Fruit fly (Drosophila melanogaster) whole organism, embryonic: ENCODE measurements around the gene CG14984.

Experiments
- Adf1 ChIP-seq: fragments of 200-800 bp; sonication (Bioruptor generic); IDR thresholded peaks from 2 replicates; pipeline ENCODE4 v1.3.6; 2022; ENCODE audit warnings: missing biosample characterization, missing genetic modification characterization
- BEAF-32 ChIP-seq: fragments of 200-800 bp; sonication (Bioruptor generic); optimal IDR thresholded peaks from 3 replicates; lab custom pipeline; 2017; ENCODE audit warnings: missing biosample characterization, missing genetic modification characterization, mild to moderate bottlenecking, moderate library complexity, missing genetic modification reagents
- Bdp1 ChIP-seq: fragments of 200-800 bp; sonication (Bioruptor generic); optimal IDR thresholded peaks from 3 replicates; lab custom pipeline; 2016; ENCODE audit warnings: missing biosample characterization, missing genetic modification characterization
- Bgb ChIP-seq: fragments of 200-800 bp; sonication (Bioruptor generic); IDR thresholded peaks from 2 replicates; pipeline ENCODE4 v1.3.6; 2022; ENCODE audit warnings: missing biosample characterization, missing genetic modification characterization; ENCODE audit not compliant: partially characterized antibody
- CG11093 ChIP-seq: fragments of 200-800 bp; sonication (Bioruptor generic); IDR thresholded peaks from 3 replicates; pipeline ENCODE4 v1.3.6; 2022; ENCODE audit warnings: missing biosample characterization, missing genetic modification characterization
- CG13123 ChIP-seq: fragments of 200-800 bp; sonication (Bioruptor generic); optimal IDR thresholded peaks from 2 replicates; lab custom pipeline; 2016; ENCODE audit warnings: missing biosample characterization, missing genetic modification characterization
- CG1529 ChIP-seq: fragments of 200-800 bp; sonication (Bioruptor generic); optimal IDR thresholded peaks from 3 replicates; lab custom pipeline; 2018; ENCODE audit warnings: missing biosample characterization, missing genetic modification characterization
- CG17802 ChIP-seq: fragments of 200-800 bp; sonication (Bioruptor generic); optimal IDR thresholded peaks from 2 replicates; lab custom pipeline; 2018; ENCODE audit warnings: missing biosample characterization, mild to moderate bottlenecking, missing genetic modification characterization, moderate library complexity
- CG2116 ChIP-seq: fragments of 200-800 bp; sonication (Bioruptor generic); optimal IDR thresholded peaks from 3 replicates; lab custom pipeline; 2018; ENCODE audit warnings: missing biosample characterization, mild to moderate bottlenecking, missing genetic modification characterization
- CG2120 ChIP-seq: fragments of 200-800 bp; sonication (Bioruptor generic); optimal IDR thresholded peaks from 3 replicates; lab custom pipeline; 2016; ENCODE audit warnings: missing biosample characterization, missing genetic modification characterization
- CG2199 ChIP-seq: fragments of 200-800 bp; sonication (Bioruptor generic); IDR thresholded peaks from 3 replicates; pipeline ENCODE4 v1.3.6; 2022; ENCODE audit warnings: missing biosample characterization, missing genetic modification characterization
- CG2712 ChIP-seq: fragments of 200-800 bp; optimal IDR thresholded peaks from 3 replicates; lab custom pipeline; 2019; ENCODE audit warnings: missing biosample characterization, mild to moderate bottlenecking, missing genetic modification characterization, moderate library complexity
- CG32772 ChIP-seq: fragments of 200-800 bp; sonication (Bioruptor generic); IDR thresholded peaks from 2 replicates; pipeline ENCODE4 v1.3.6; 2022; ENCODE audit warnings: missing biosample characterization, missing genetic modification characterization
- CG4360 ChIP-seq: fragments of 200-800 bp; sonication (Bioruptor generic); IDR thresholded peaks from 2 replicates; pipeline ENCODE4 v1.3.6; 2022; ENCODE audit warnings: missing biosample characterization, missing genetic modification characterization
- CG4820 ChIP-seq: fragments of 200-800 bp; sonication (Bioruptor generic); optimal IDR thresholded peaks from 3 replicates; lab custom pipeline; 2016; ENCODE audit warnings: missing biosample characterization, missing genetic modification characterization
- CG4854 ChIP-seq: fragments of 200-800 bp; sonication (Bioruptor generic); optimal IDR thresholded peaks from 2 replicates; lab custom pipeline; 2016; ENCODE audit warnings: missing biosample characterization, missing genetic modification characterization, inconsistent platforms
- CG6683 ChIP-seq: fragments of 200-800 bp; sonication (Bioruptor generic); optimal IDR thresholded peaks from 2 replicates; lab custom pipeline; 2017; ENCODE audit warnings: missing biosample characterization, mild to moderate bottlenecking, missing genetic modification characterization, missing genetic modification reagents
- CG7357 ChIP-seq: fragments of 200-800 bp; sonication (Bioruptor generic); IDR thresholded peaks from 3 replicates; pipeline ENCODE4 v1.3.6; 2022; ENCODE audit warnings: missing biosample characterization, missing genetic modification characterization
- CG7928 ChIP-seq: fragments of 200-800 bp; sonication (Bioruptor generic); optimal IDR thresholded peaks from 2 replicates; lab custom pipeline; 2017; ENCODE audit warnings: missing biosample characterization, mild to moderate bottlenecking, missing genetic modification characterization
- CG9437 ChIP-seq: fragments of 200-800 bp; sonication (Bioruptor generic); optimal IDR thresholded peaks from 2 replicates; lab custom pipeline; 2018; ENCODE audit warnings: missing biosample characterization, mild to moderate bottlenecking, missing genetic modification characterization
- CG9876 ChIP-seq: fragments of 200-800 bp; sonication (Bioruptor generic); optimal IDR thresholded peaks from 2 replicates; lab custom pipeline; 2016; ENCODE audit warnings: missing biosample characterization, missing genetic modification characterization
- CkIIα-i1 ChIP-seq: fragments of 200-800 bp; sonication (Bioruptor generic); IDR thresholded peaks from 2 replicates; pipeline ENCODE4 v1.3.6; 2022; ENCODE audit warnings: missing biosample characterization, missing genetic modification characterization
- E2f1 ChIP-seq: fragments of 200-800 bp; sonication (Bioruptor generic); IDR thresholded peaks from 2 replicates; pipeline ENCODE4 v1.3.6; 2022; ENCODE audit warnings: missing biosample characterization, missing genetic modification characterization
- GATAe ChIP-seq: fragments of 200-800 bp; sonication (Bioruptor generic); conservative IDR thresholded peaks from 2 replicates; pipeline ENCODE4 v1.3.6; 2022; ENCODE audit warnings: missing biosample characterization, missing genetic modification characterization
- HLH54F ChIP-seq: fragments of 200-800 bp; sonication (Bioruptor generic); optimal IDR thresholded peaks from 3 replicates; lab custom pipeline; 2016; ENCODE audit warnings: missing biosample characterization, missing genetic modification characterization
- Mes4 ChIP-seq: fragments of 200-800 bp; sonication (Bioruptor generic); optimal IDR thresholded peaks from 2 replicates; lab custom pipeline; 2016; ENCODE audit warnings: missing biosample characterization, missing genetic modification characterization
- Myb ChIP-seq: fragments of 200-800 bp; sonication (Bioruptor generic); optimal IDR thresholded peaks from 2 replicates; lab custom pipeline; 2016; ENCODE audit warnings: missing biosample characterization, missing genetic modification characterization
- Nf-YB ChIP-seq: fragments of 200-800 bp; sonication (Bioruptor generic); optimal IDR thresholded peaks from 3 replicates; lab custom pipeline; 2019; ENCODE audit warnings: missing biosample characterization, mild to moderate bottlenecking, missing genetic modification characterization, moderate library complexity
- Scr ChIP-seq: fragments of 200-800 bp; sonication (Bioruptor generic); IDR thresholded peaks from 2 replicates; pipeline ENCODE4 v1.3.6; 2022; ENCODE audit warnings: missing biosample characterization, missing genetic modification characterization; ENCODE audit not compliant: partially characterized antibody
- Sry-β ChIP-seq: fragments of 200-800 bp; sonication (Bioruptor generic); optimal IDR thresholded peaks from 2 replicates; lab custom pipeline; 2018; ENCODE audit warnings: missing biosample characterization, mild to moderate bottlenecking, missing genetic modification characterization, moderate library complexity
- TFAM ChIP-seq: fragments of 200-800 bp; sonication (Bioruptor generic); optimal IDR thresholded peaks from 2 replicates; lab custom pipeline; 2017; ENCODE audit warnings: missing biosample characterization, missing genetic modification characterization, inconsistent platforms
- Taf1 ChIP-seq: fragments of 200-800 bp; sonication (Bioruptor generic); IDR thresholded peaks from 2 replicates; pipeline ENCODE4 v1.3.6; 2022; ENCODE audit warnings: missing biosample characterization, missing genetic modification characterization
- bbx ChIP-seq: fragments of 200-800 bp; sonication (Bioruptor generic); IDR thresholded peaks from 2 replicates; pipeline ENCODE4 v1.3.6; 2022; ENCODE audit warnings: missing biosample characterization, missing genetic modification characterization; ENCODE audit not compliant: partially characterized antibody
- bsh ChIP-seq, 2 experiments: fragments of 200-800 bp; sonication (Bioruptor generic); optimal IDR thresholded peaks; 2 replicates each; lab custom pipeline; 2017 to 2018; ENCODE audit warnings: mild to moderate bottlenecking in 2 of 2, missing biosample characterization in 2 of 2, missing genetic modification characterization in 2 of 2, moderate library complexity in 1 of 2
- cas ChIP-seq: fragments of 200-800 bp; sonication (Bioruptor generic); IDR thresholded peaks from 2 replicates; pipeline ENCODE4 v1.3.6; 2022; ENCODE audit warnings: missing biosample characterization, missing genetic modification characterization
- chn ChIP-seq: fragments of 200-800 bp; sonication (Bioruptor generic); optimal IDR thresholded peaks from 2 replicates; lab custom pipeline; 2016; ENCODE audit warnings: missing biosample characterization, missing genetic modification characterization
- crc ChIP-seq: fragments of 200-800 bp; sonication (Bioruptor generic); optimal IDR thresholded peaks from 2 replicates; lab custom pipeline; 2016; ENCODE audit warnings: missing biosample characterization, missing genetic modification characterization
- fd3F ChIP-seq: fragments of 200-800 bp; sonication (Bioruptor generic); optimal IDR thresholded peaks from 2 replicates; lab custom pipeline; 2018; ENCODE audit warnings: missing biosample characterization, mild to moderate bottlenecking, missing genetic modification characterization, moderate library complexity
- fru ChIP-seq: fragments of >200 bp; optimal IDR thresholded peaks from 2 replicates; lab custom pipeline; 2017
- gce ChIP-seq: fragments of 200-800 bp; sonication (Bioruptor generic); IDR thresholded peaks from 3 replicates; pipeline ENCODE4 v1.3.6; 2022; ENCODE audit warnings: missing biosample characterization, missing genetic modification characterization
- gcm ChIP-seq: fragments of 200-800 bp; sonication (Bioruptor generic); optimal IDR thresholded peaks from 2 replicates; lab custom pipeline; 2019; ENCODE audit warnings: missing biosample characterization, mild to moderate bottlenecking, missing genetic modification characterization, moderate library complexity
- hbn ChIP-seq: fragments of 200-800 bp; sonication (Bioruptor generic); IDR thresholded peaks from 2 replicates; pipeline ENCODE4 v1.3.6; 2022; ENCODE audit warnings: missing biosample characterization, missing genetic modification characterization; ENCODE audit not compliant: partially characterized antibody
- her ChIP-seq: fragments of 200-800 bp; sonication (Bioruptor generic); optimal IDR thresholded peaks from 2 replicates; lab custom pipeline; 2016; ENCODE audit warnings: missing biosample characterization, missing genetic modification characterization
- ind ChIP-seq: fragments of 200-800 bp; sonication (Bioruptor generic); optimal IDR thresholded peaks from 3 replicates; lab custom pipeline; 2016; ENCODE audit warnings: missing biosample characterization, missing genetic modification characterization
- lola ChIP-seq, 3 experiments: fragments of >200 bp in 2 of 3; fragments of 200-800 bp in 1 of 3; sonication (Bioruptor generic) in 1 of 3; optimal IDR thresholded peaks; 2 replicates each; lab custom pipeline; 2017 to 2019; ENCODE audit warnings: missing biosample characterization in 3 of 3, missing genetic modification characterization in 3 of 3, mild to moderate bottlenecking in 1 of 3, moderate library complexity in 1 of 3
- maf-S ChIP-seq: fragments of 200-800 bp; sonication (Bioruptor generic); optimal IDR thresholded peaks from 2 replicates; lab custom pipeline; 2016; ENCODE audit warnings: missing biosample characterization, missing genetic modification characterization
- ranshi ChIP-seq: fragments of 200-800 bp; sonication (Bioruptor generic); IDR thresholded peaks from 2 replicates; pipeline ENCODE4 v1.3.6; 2022; ENCODE audit warnings: missing biosample characterization, missing genetic modification characterization
- sc ChIP-seq, 3 experiments: fragments of >200 bp in 2 of 3; fragments of 200-800 bp in 1 of 3; sonication (Bioruptor generic) in 1 of 3; optimal IDR thresholded peaks; 2 replicates in 2 of 3; 3 replicates in 1 of 3; lab custom pipeline; 2017; ENCODE audit warnings: mild to moderate bottlenecking in 1 of 3, missing biosample characterization in 1 of 3, missing genetic modification characterization in 1 of 3, missing genetic modification reagents in 1 of 3
- schlank ChIP-seq: fragments of 200-800 bp; sonication (Bioruptor generic); optimal IDR thresholded peaks from 2 replicates; lab custom pipeline; 2018; ENCODE audit warnings: missing biosample characterization, mild to moderate bottlenecking, missing genetic modification characterization
- sisA ChIP-seq: fragments of 200-800 bp; sonication (Bioruptor generic); IDR thresholded peaks from 2 replicates; pipeline ENCODE4 v1.3.6; 2022; ENCODE audit warnings: missing biosample characterization, missing genetic modification characterization
- sna ChIP-seq: fragments of 200-800 bp; sonication (Bioruptor generic); IDR thresholded peaks from 2 replicates; pipeline ENCODE4 v1.3.6; 2022; ENCODE audit warnings: missing biosample characterization, missing genetic modification characterization; ENCODE audit not compliant: partially characterized antibody
- trem ChIP-seq: fragments of 200-800 bp; optimal IDR thresholded peaks from 3 replicates; lab custom pipeline; 2019; ENCODE audit warnings: missing biosample characterization, mild to moderate bottlenecking, missing genetic modification characterization, moderate library complexity

CG14984 gene

DNA sequence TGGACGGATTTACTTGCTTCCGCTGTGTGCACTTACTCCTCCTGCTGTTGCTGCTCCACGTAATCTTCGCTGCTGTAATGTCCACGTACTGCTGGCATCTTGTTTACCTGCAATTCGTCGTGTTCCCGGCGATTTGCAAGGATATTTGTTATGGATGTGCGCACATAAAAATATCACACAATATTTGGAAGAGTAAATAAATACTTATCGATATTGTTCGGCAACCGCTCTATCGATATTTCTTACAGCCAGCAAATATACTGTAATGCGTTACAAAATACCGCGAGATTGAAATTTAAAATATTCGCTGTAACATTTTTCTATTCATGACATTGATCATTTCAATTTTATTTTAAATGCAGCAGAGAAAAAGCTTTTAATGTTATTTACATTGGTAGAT is 14.5 kb downstream of the CG14984 start, which contains the start of gene CG10866 (continued):
- TF ChIP-seq bsh (GFP tag; optimal IDR thresholded peaks at IDR 0.05; lab: Kevin White, UChicago), result no peak
- TF ChIP-seq crc (GFP tag; lab: Kevin White, UChicago), result no peak
- no peak for TF ChIP-seq ind (GFP tag; lab: Kevin White, UChicago)
- TF ChIP-seq CG32772 (GFP tag; lab: Robert Waterston, UW), result no peak
- TF ChIP-seq CG13123, result no peak
- no peak for TF ChIP-seq CG9876
- TF ChIP-seq CG4854 (GFP tag; lab: Kevin White, UChicago), result no peak
- TF ChIP-seq fru (lab: Kevin White, UChicago), result no peak
- peak; percentile 93 for TF ChIP-seq Myb (GFP tag; lab: Kevin White, UChicago)
- TF ChIP-seq chn (GFP tag; lab: Kevin White, UChicago), result no peak
- TF ChIP-seq CkIIα-i1, result no peak
- no peak for TF ChIP-seq HLH54F (GFP tag; lab: Kevin White, UChicago)
- TF ChIP-seq gce (GFP tag; lab: Robert Waterston, UW), result no peak
- peak; percentile 65 for TF ChIP-seq CG2116
- peak; percentile 6 for TF ChIP-seq trem
- peak; percentile 82 for TF ChIP-seq sna
- TF ChIP-seq Mes4 (GFP tag; lab: Kevin White, UChicago), result no peak
- TF ChIP-seq Scr, result peak; percentile 85
- no peak for TF ChIP-seq CG6683
- TF ChIP-seq BEAF-32 (GFP tag; lab: Kevin White, UChicago), result peak; percentile 83
- no peak for TF ChIP-seq lola (GFP tag; optimal IDR thresholded peaks at IDR 0.05; lab: Kevin White, UChicago)
- TF ChIP-seq sisA (GFP tag; lab: Robert Waterston, UW), result no peak
- TF ChIP-seq her, result no peak
- TF ChIP-seq Taf1 (GFP tag; lab: Robert Waterston, UW), result no peak
- no peak for TF ChIP-seq Bdp1 (GFP tag; lab: Kevin White, UChicago)
- no peak for TF ChIP-seq CG4820 (GFP tag; lab: Kevin White, UChicago)
- no peak for TF ChIP-seq cas (GFP tag; lab: Robert Waterston, UW)
- no peak for TF ChIP-seq CG2712 (tag; lab: Kevin White, UChicago)
- TF ChIP-seq hbn (GFP tag; lab: Robert Waterston, UW), result peak; percentile 79
- TF ChIP-seq Bgb, result peak; percentile 85
- no peak for TF ChIP-seq CG2120 (GFP tag; lab: Kevin White, UChicago)
- TF ChIP-seq gcm (GFP tag; lab: Kevin White, UChicago), result no peak
- no peak for TF ChIP-seq CG2199 (GFP tag; lab: Robert Waterston, UW)
- TF ChIP-seq CG17802 (tag; lab: Kevin White, UChicago), result no peak
- TF ChIP-seq Adf1, result no peak
- TF ChIP-seq schlank (tag; lab: Kevin White, UChicago), result no peak
- TF ChIP-seq CG4360 (GFP tag; lab: Robert Waterston, UW), result no peak
- TF ChIP-seq CG7357 (GFP tag; lab: Robert Waterston, UW), result no peak
- no peak for TF ChIP-seq sc (optimal IDR thresholded peaks at IDR 0.05; lab: Kevin White, UChicago)
- TF ChIP-seq sc (GFP tag; optimal IDR thresholded peaks at IDR 0.05; lab: Kevin White, UChicago), result no peak
- TF ChIP-seq TFAM (GFP tag; lab: Kevin White, UChicago), result no peak
- no peak for TF ChIP-seq Sry-β (GFP tag; lab: Kevin White, UChicago)
- TF ChIP-seq CG7928 (GFP tag; lab: Kevin White, UChicago), result no peak
- no peak for TF ChIP-seq fd3F
- TF ChIP-seq Nf-YB (GFP tag; lab: Kevin White, UChicago), result no peak
- TF ChIP-seq E2f1 (GFP tag; lab: Robert Waterston, UW), result no peak
- TF ChIP-seq CG11093, result no peak
- TF ChIP-seq maf-S (GFP tag; lab: Kevin White, UChicago), result no peak
- no peak for TF ChIP-seq CG9437 (GFP tag; lab: Kevin White, UChicago)
- no peak for TF ChIP-seq GATAe (GFP tag; lab: Robert Waterston, UW)
- TF ChIP-seq ranshi (GFP tag; lab: Robert Waterston, UW), result no peak
- TF ChIP-seq CG1529 (GFP tag; lab: Kevin White, UChicago), result no peak
- TF ChIP-seq bbx (GFP tag; lab: Robert Waterston, UW), result peak; percentile 85
